Fruit fly (Drosophila melanogaster) whole organism, embryonic: ENCODE data around the gene Taf6.

Experiments used
- Ada2b ChIP-seq: fragments of 200-800 bp; sonication (Bioruptor generic); IDR thresholded peaks from 2 replicates; pipeline ENCODE4 v1.3.6; 2022; ENCODE audit warnings: missing biosample characterization, missing genetic modification characterization
- Antp ChIP-seq: fragments of 200-800 bp; sonication (Bioruptor generic); optimal IDR thresholded peaks from 3 replicates; lab custom pipeline; 2016; ENCODE audit warnings: missing biosample characterization, missing genetic modification characterization
- Asciz ChIP-seq: fragments of 200-800 bp; sonication (Bioruptor generic); optimal IDR thresholded peaks from 2 replicates; lab custom pipeline; 2017; ENCODE audit warnings: missing biosample characterization, mild to moderate bottlenecking, missing genetic modification characterization, missing genetic modification reagents
- CG1024 ChIP-seq: fragments of 200-800 bp; sonication (Bioruptor generic); IDR thresholded peaks from 2 replicates; pipeline ENCODE4 v1.3.6; 2022; ENCODE audit warnings: missing biosample characterization, missing genetic modification characterization
- CG10431 ChIP-seq: fragments of 200-800 bp; sonication (Bioruptor generic); optimal IDR thresholded peaks from 3 replicates; lab custom pipeline; 2018; ENCODE audit warnings: missing biosample characterization, mild to moderate bottlenecking, missing genetic modification characterization
- CG10543 ChIP-seq: fragments of 200-800 bp; sonication (Bioruptor generic); optimal IDR thresholded peaks from 3 replicates; lab custom pipeline; 2017; ENCODE audit warnings: missing biosample characterization, mild to moderate bottlenecking, missing genetic modification characterization, moderate library complexity
- CG12299 ChIP-seq: fragments of 200-800 bp; sonication (Bioruptor generic); optimal IDR thresholded peaks from 2 replicates; lab custom pipeline; 2018; ENCODE audit warnings: missing biosample characterization, mild to moderate bottlenecking, missing genetic modification characterization
- CG1233 ChIP-seq: fragments of 200-800 bp; sonication (Bioruptor generic); optimal IDR thresholded peaks from 4 replicates; lab custom pipeline; 2018; ENCODE audit warnings: missing biosample characterization, mild to moderate bottlenecking, missing genetic modification characterization
- CG13424 ChIP-seq: fragments of 200-800 bp; sonication (Bioruptor generic); optimal IDR thresholded peaks from 2 replicates; lab custom pipeline; 2019; ENCODE audit warnings: missing biosample characterization, mild to moderate bottlenecking, missing genetic modification characterization, moderate library complexity
- CG14710 ChIP-seq: fragments of 200-800 bp; sonication (Bioruptor generic); optimal IDR thresholded peaks from 3 replicates; lab custom pipeline; 2019; ENCODE audit warnings: missing biosample characterization, mild to moderate bottlenecking, missing genetic modification characterization, moderate library complexity
- CG15269 ChIP-seq: fragments of 200-800 bp; sonication (Bioruptor generic); optimal IDR thresholded peaks from 2 replicates; lab custom pipeline; 2018; ENCODE audit warnings: missing biosample characterization, mild to moderate bottlenecking, missing genetic modification characterization, moderate library complexity
- CG18262 ChIP-seq: fragments of 200-800 bp; optimal IDR thresholded peaks from 3 replicates; lab custom pipeline; 2019; ENCODE audit warnings: missing biosample characterization, mild to moderate bottlenecking, missing genetic modification characterization, moderate library complexity
- CG2199 ChIP-seq: fragments of 200-800 bp; sonication (Bioruptor generic); IDR thresholded peaks from 3 replicates; pipeline ENCODE4 v1.3.6; 2022; ENCODE audit warnings: missing biosample characterization, missing genetic modification characterization
- CG2678 ChIP-seq: fragments of 200-800 bp; sonication (Bioruptor generic); optimal IDR thresholded peaks from 3 replicates; lab custom pipeline; 2019; ENCODE audit warnings: missing biosample characterization, mild to moderate bottlenecking, missing genetic modification characterization, moderate library complexity
- CG3847 ChIP-seq: fragments of 200-800 bp; sonication (Bioruptor generic); IDR thresholded peaks from 2 replicates; pipeline ENCODE4 v1.3.6; 2022; ENCODE audit warnings: missing biosample characterization, missing genetic modification characterization
- CG4282 ChIP-seq: fragments of 200-800 bp; sonication (Bioruptor generic); optimal IDR thresholded peaks from 2 replicates; lab custom pipeline; 2016; ENCODE audit warnings: missing biosample characterization, missing genetic modification characterization
- CG6813 ChIP-seq: fragments of 200-800 bp; sonication (Bioruptor generic); optimal IDR thresholded peaks from 2 replicates; lab custom pipeline; 2017; ENCODE audit warnings: missing biosample characterization, missing genetic modification characterization, mild to moderate bottlenecking, moderate library complexity, missing genetic modification reagents
- CG7839 ChIP-seq: fragments of 200-800 bp; sonication (Bioruptor generic); optimal IDR thresholded peaks from 3 replicates; lab custom pipeline; 2018; ENCODE audit warnings: missing biosample characterization, mild to moderate bottlenecking, missing genetic modification characterization, moderate library complexity
- CG8359 ChIP-seq: fragments of 200-800 bp; sonication (Bioruptor generic); optimal IDR thresholded peaks from 2 replicates; lab custom pipeline; 2017; ENCODE audit warnings: missing biosample characterization, mild to moderate bottlenecking, missing genetic modification characterization, borderline replicate concordance
- CoRest ChIP-seq: fragments of 200-800 bp; sonication (Bioruptor generic); optimal IDR thresholded peaks from 3 replicates; lab custom pipeline; 2018; ENCODE audit warnings: missing biosample characterization, mild to moderate bottlenecking, missing genetic modification characterization, moderate library complexity
- Dll ChIP-seq: fragments of 200-800 bp; sonication (Bioruptor generic); IDR thresholded peaks from 4 replicates; pipeline ENCODE4 v1.3.6; 2022; ENCODE audit warnings: missing biosample characterization, missing genetic modification characterization; ENCODE audit not compliant: partially characterized antibody
- ERR ChIP-seq: fragments of 200-800 bp; sonication (Bioruptor generic); optimal IDR thresholded peaks from 2 replicates; lab custom pipeline; 2016; ENCODE audit warnings: missing biosample characterization, missing genetic modification characterization
- Ets97D ChIP-seq: fragments of 200-800 bp; sonication (Bioruptor generic); optimal IDR thresholded peaks from 3 replicates; lab custom pipeline; 2016; ENCODE audit warnings: missing biosample characterization, missing genetic modification characterization
- H15 ChIP-seq: fragments of 200-800 bp; sonication (Bioruptor generic); IDR thresholded peaks from 3 replicates; pipeline ENCODE4 v1.3.6; 2022; ENCODE audit warnings: missing biosample characterization, missing genetic modification characterization
- HLH3B ChIP-seq: fragments of 200-800 bp; sonication (Bioruptor generic); IDR thresholded peaks from 2 replicates; pipeline ENCODE4 v1.3.6; 2022; ENCODE audit warnings: missing biosample characterization, missing genetic modification characterization
- Jarid2 ChIP-seq: fragments of 200-800 bp; sonication (Bioruptor generic); optimal IDR thresholded peaks from 3 replicates; lab custom pipeline; 2017; ENCODE audit warnings: mild to moderate bottlenecking, missing biosample characterization, missing genetic modification reagents, missing genetic modification characterization
- MBD-R2 ChIP-seq: fragments of 200-800 bp; sonication (Bioruptor generic); IDR thresholded peaks from 2 replicates; pipeline ENCODE4 v1.3.6; 2022; ENCODE audit warnings: missing biosample characterization, missing genetic modification characterization
- NFAT ChIP-seq: fragments of 200-800 bp; sonication (Bioruptor generic); IDR thresholded peaks from 2 replicates; pipeline ENCODE4 v1.3.6; 2022; ENCODE audit warnings: missing biosample characterization, missing genetic modification characterization
- PHDP ChIP-seq: fragments of 200-800 bp; sonication (Bioruptor generic); optimal IDR thresholded peaks from 3 replicates; lab custom pipeline; 2018; ENCODE audit warnings: missing biosample characterization, mild to moderate bottlenecking, missing genetic modification characterization, moderate library complexity
- Sin3A ChIP-seq: fragments of >200 bp; optimal IDR thresholded peaks from 2 replicates; lab custom pipeline; 2018
- Sox100B ChIP-seq: fragments of 200-800 bp; sonication (Bioruptor generic); optimal IDR thresholded peaks from 3 replicates; lab custom pipeline; 2018; ENCODE audit warnings: missing biosample characterization, mild to moderate bottlenecking, missing genetic modification characterization
- cg ChIP-seq: fragments of 200-800 bp; sonication (Bioruptor generic); optimal IDR thresholded peaks from 3 replicates; lab custom pipeline; 2019; ENCODE audit warnings: missing biosample characterization, mild to moderate bottlenecking, missing genetic modification characterization, moderate library complexity
- dmrt11E ChIP-seq: fragments of 200-800 bp; sonication (Bioruptor generic); optimal IDR thresholded peaks from 3 replicates; lab custom pipeline; 2018; ENCODE audit warnings: missing biosample characterization, mild to moderate bottlenecking, missing genetic modification characterization, moderate library complexity
- ewg ChIP-seq: fragments of 200-800 bp; sonication (Bioruptor generic); optimal IDR thresholded peaks from 3 replicates; lab custom pipeline; 2017; ENCODE audit warnings: mild to moderate bottlenecking, missing biosample characterization, missing genetic modification reagents, missing genetic modification characterization
- eyg ChIP-seq: fragments of 200-800 bp; sonication (Bioruptor generic); optimal IDR thresholded peaks from 3 replicates; lab custom pipeline; 2016; ENCODE audit warnings: missing biosample characterization, missing genetic modification characterization
- gcm ChIP-seq: fragments of 200-800 bp; sonication (Bioruptor generic); optimal IDR thresholded peaks from 2 replicates; lab custom pipeline; 2019; ENCODE audit warnings: missing biosample characterization, mild to moderate bottlenecking, missing genetic modification characterization, moderate library complexity
- gem ChIP-seq: fragments of 200-800 bp; sonication (Bioruptor generic); optimal IDR thresholded peaks from 2 replicates; lab custom pipeline; 2019; ENCODE audit warnings: missing biosample characterization, mild to moderate bottlenecking, missing genetic modification characterization, moderate library complexity
- grau ChIP-seq: fragments of 200-800 bp; optimal IDR thresholded peaks from 3 replicates; lab custom pipeline; 2019; ENCODE audit warnings: missing biosample characterization, mild to moderate bottlenecking, missing genetic modification characterization, moderate library complexity
- kay ChIP-seq: fragments of 200-800 bp; sonication (Bioruptor generic); optimal IDR thresholded peaks from 2 replicates; lab custom pipeline; 2016; ENCODE audit warnings: missing biosample characterization, missing genetic modification characterization
- kni ChIP-seq: fragments of 200-800 bp; sonication (Bioruptor generic); optimal IDR thresholded peaks from 3 replicates; lab custom pipeline; 2017; ENCODE audit warnings: mild to moderate bottlenecking, missing biosample characterization, missing genetic modification reagents, missing genetic modification characterization
- mam ChIP-seq: fragments of 200-800 bp; sonication (Bioruptor generic); optimal IDR thresholded peaks from 3 replicates; lab custom pipeline; 2016; ENCODE audit warnings: missing biosample characterization, missing genetic modification characterization
- mld ChIP-seq: fragments of 200-800 bp; sonication (Bioruptor generic); IDR thresholded peaks from 3 replicates; pipeline ENCODE4 v1.3.6; 2022; ENCODE audit warnings: missing biosample characterization, missing genetic modification characterization; ENCODE audit not compliant: partially characterized antibody
- nmo ChIP-seq: fragments of 200-800 bp; sonication (Bioruptor generic); optimal IDR thresholded peaks from 2 replicates; lab custom pipeline; 2018; ENCODE audit warnings: missing biosample characterization, mild to moderate bottlenecking, missing genetic modification characterization, moderate library complexity
- sens ChIP-seq: fragments of 200-800 bp; sonication (Bioruptor generic); peaks from one replicate; lab custom pipeline; 2016; ENCODE audit warnings: missing biosample characterization, missing genetic modification characterization
- sna ChIP-seq: fragments of 200-800 bp; sonication (Bioruptor generic); IDR thresholded peaks from 2 replicates; pipeline ENCODE4 v1.3.6; 2022; ENCODE audit warnings: missing biosample characterization, missing genetic modification characterization; ENCODE audit not compliant: partially characterized antibody
- stwl ChIP-seq: fragments of 200-800 bp; sonication (Bioruptor generic); optimal IDR thresholded peaks from 3 replicates; lab custom pipeline; 2018; ENCODE audit warnings: missing biosample characterization, mild to moderate bottlenecking, missing genetic modification characterization, moderate library complexity
- tap ChIP-seq: fragments of 200-800 bp; optimal IDR thresholded peaks from 3 replicates; lab custom pipeline; 2019; ENCODE audit warnings: missing biosample characterization, mild to moderate bottlenecking, missing genetic modification characterization, moderate library complexity
- toy ChIP-seq: fragments of 200-800 bp; sonication (Bioruptor generic); IDR thresholded peaks from 2 replicates; pipeline ENCODE4 v1.3.6; 2022; ENCODE audit warnings: missing biosample characterization, missing genetic modification characterization
- twi ChIP-seq: fragments of 200-800 bp; optimal IDR thresholded peaks from 2 replicates; lab custom pipeline; 2019; ENCODE audit warnings: missing biosample characterization, mild to moderate bottlenecking, missing genetic modification characterization, moderate library complexity
- vvl ChIP-seq: fragments of 200-800 bp; sonication (Bioruptor generic); IDR thresholded peaks from 2 replicates; pipeline ENCODE4 v1.3.6; 2022; ENCODE audit warnings: missing biosample characterization, missing genetic modification characterization

Taf6 gene

DNA sequence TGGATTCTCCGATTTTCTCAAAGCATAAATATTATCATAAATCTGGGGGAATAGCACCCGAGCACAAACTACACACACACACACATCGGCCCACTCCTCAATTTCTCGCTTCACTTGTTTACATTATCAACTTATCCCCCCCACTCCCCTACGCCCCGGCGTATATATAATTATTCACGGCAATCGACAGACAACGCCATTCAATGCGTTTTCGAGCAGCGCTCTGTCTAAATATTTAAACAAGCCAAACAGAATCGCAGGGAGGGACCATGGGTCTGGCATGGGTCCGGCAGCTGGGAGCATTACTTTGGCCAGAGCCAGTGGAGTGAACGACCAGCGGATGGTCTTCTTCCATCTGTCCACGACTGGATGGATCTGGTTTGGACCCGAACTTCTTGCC lies 23.2 kb upstream of the Taf6 start (continued):
- TF ChIP-seq CG3847 (GFP tag; lab: Robert Waterston, UW) = no peak
- TF ChIP-seq nmo (GFP tag; lab: Kevin White, UChicago) = peak; percentile 11
- TF ChIP-seq sna (GFP tag; lab: Robert Waterston, UW) = no peak
- peak; percentile 83 for TF ChIP-seq sens (GFP tag; lab: Kevin White, UChicago)
- peak; percentile 47 for TF ChIP-seq CG10431 (GFP tag; lab: Kevin White, UChicago)
- no peak for TF ChIP-seq Dll (GFP tag; lab: Robert Waterston, UW)
- peak; percentile 39 for TF ChIP-seq tap (tag; lab: Kevin White, UChicago)
- 0 out of 3 replicates have a peak, but pooled peaks have one; percentile 76 for TF ChIP-seq CG2199 (GFP tag; lab: Robert Waterston, UW)
- TF ChIP-seq kay (GFP tag; lab: Kevin White, UChicago) = no peak
- TF ChIP-seq CG12299 (tag; lab: Kevin White, UChicago) = peak; percentile 16
- TF ChIP-seq CG15269 (tag; lab: Kevin White, UChicago) = peak; percentile 5
- TF ChIP-seq Asciz (GFP tag; lab: Kevin White, UChicago) = peak; percentile 57
- TF ChIP-seq dmrt11E (tag; lab: Kevin White, UChicago) = peak; percentile 10
- TF ChIP-seq cg = peak; percentile 40
- no peak for TF ChIP-seq MBD-R2 (GFP tag; lab: Robert Waterston, UW)
- TF ChIP-seq Ada2b = 0 out of 2 replicates have a peak, but pooled peaks have one; percentile 7
- TF ChIP-seq CG13424 (tag; lab: Kevin White, UChicago) = peak; percentile 49
- no peak for TF ChIP-seq stwl
- TF ChIP-seq CG14710 = peak; percentile 21
- no peak for TF ChIP-seq CG4282 (GFP tag; lab: Kevin White, UChicago)
- peak; percentile 75 for TF ChIP-seq CG10543 (GFP tag; lab: Kevin White, UChicago)
- no peak for TF ChIP-seq Ets97D (GFP tag; lab: Kevin White, UChicago)
- TF ChIP-seq CoRest = peak; percentile 13
- TF ChIP-seq toy = no peak
- no peak for TF ChIP-seq mam
- peak; percentile 50; the same call in 2 of the 3 replicates for TF ChIP-seq H15
- peak; percentile 5 for TF ChIP-seq grau
- TF ChIP-seq CG7839 (tag; lab: Kevin White, UChicago) = peak; percentile 0
- peak; percentile 55 for TF ChIP-seq PHDP (tag; lab: Kevin White, UChicago)
- TF ChIP-seq vvl (GFP tag; lab: Robert Waterston, UW) = peak; percentile 46; the same call in 1 of the 2 replicates
- peak; percentile 68 for TF ChIP-seq kni (GFP tag; lab: Kevin White, UChicago)
- no peak for TF ChIP-seq NFAT (GFP tag; lab: Robert Waterston, UW)
- TF ChIP-seq Antp (GFP tag; lab: Kevin White, UChicago) = peak; percentile 13
- peak; percentile 26; the same call in 1 of the 2 replicates for TF ChIP-seq CG1024
- TF ChIP-seq eyg (GFP tag; lab: Kevin White, UChicago) = peak; percentile 35
- TF ChIP-seq gcm (GFP tag; lab: Kevin White, UChicago) = peak; percentile 48
- TF ChIP-seq CG1233 (GFP tag; lab: Kevin White, UChicago) = peak; percentile 46
- peak; percentile 49 for TF ChIP-seq CG2678 (tag; lab: Kevin White, UChicago)
- no peak for TF ChIP-seq ERR (GFP tag; lab: Kevin White, UChicago)
- peak; percentile 60 for TF ChIP-seq twi
- no peak for TF ChIP-seq HLH3B
- TF ChIP-seq Sox100B (GFP tag; lab: Kevin White, UChicago) = peak; percentile 47
- peak; percentile 31 for TF ChIP-seq CG8359 (GFP tag; lab: Kevin White, UChicago)
- no peak for TF ChIP-seq Sin3A (lab: Kevin White, UChicago)
- TF ChIP-seq gem (tag; lab: Kevin White, UChicago) = peak; percentile 50
- TF ChIP-seq ewg (GFP tag; lab: Kevin White, UChicago) = no peak
- TF ChIP-seq Jarid2 (GFP tag; lab: Kevin White, UChicago) = no peak
- peak; percentile 62 for TF ChIP-seq CG6813 (GFP tag; lab: Kevin White, UChicago)
- peak; percentile 30 for TF ChIP-seq CG18262
- TF ChIP-seq mld (GFP tag; lab: Robert Waterston, UW) = no peak
